Fruit fly (Drosophila melanogaster): ENCODE measurements around the gene wts.
A peak's percentile ranks its signal among the peaks of the same experiment; 100 is the strongest.

The wts gene

DNA sequence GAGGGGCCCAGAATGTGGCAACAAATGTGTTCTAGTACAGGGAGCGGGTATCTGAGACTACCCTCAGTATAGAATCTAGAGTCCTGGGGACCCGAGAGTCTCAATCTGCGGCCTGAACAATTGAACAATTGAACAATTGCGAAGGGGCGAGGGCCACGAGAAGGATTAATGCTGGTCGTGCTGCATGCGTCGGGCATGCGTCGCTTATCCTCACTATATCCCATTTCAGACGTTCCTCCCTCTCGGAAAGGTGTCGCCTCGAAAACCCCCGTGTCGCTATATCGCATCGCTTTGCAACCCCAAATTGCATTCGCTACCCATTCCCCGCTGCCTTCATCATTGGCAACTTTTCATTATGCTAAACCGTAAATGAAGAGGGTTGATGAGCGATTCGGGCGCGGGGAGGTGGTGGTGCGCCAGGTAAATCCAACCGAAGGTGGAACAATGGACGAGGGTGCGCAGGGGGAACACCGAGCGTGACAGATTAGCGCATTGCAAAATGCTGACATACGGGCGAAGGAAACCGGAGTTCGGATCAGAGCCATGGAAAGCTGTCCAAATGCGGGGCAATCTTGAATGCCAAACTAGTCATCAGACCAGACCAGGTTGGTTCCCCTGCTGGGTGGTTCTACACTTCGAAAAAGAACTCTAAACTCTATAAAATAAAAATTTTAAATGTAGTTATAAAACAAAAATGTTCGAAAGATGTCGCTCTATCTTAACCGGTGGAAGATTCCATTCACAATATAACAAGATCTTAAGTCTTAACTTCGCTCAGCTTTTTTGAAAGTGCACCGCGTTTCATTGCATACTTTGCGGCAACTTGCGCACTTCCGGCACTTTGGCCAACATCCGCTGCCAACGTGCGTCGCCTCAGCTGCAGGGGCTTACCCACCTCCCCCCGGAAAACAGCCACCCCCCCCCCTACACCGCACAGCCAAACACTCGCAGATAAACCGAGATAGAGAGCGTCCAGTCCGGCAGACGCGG lies 47.4 kb downstream of the wts start:
- TF ChIP-seq CG33017 (tag; optimal IDR thresholded peaks at IDR 0.05) (no peak), CG5204 (GFP tag; optimal IDR thresholded peaks at IDR 0.05) (no peak), Mnt (GFP tag; optimal IDR thresholded peaks at IDR 0.05) (no peak), CG12768 (GFP tag; optimal IDR thresholded peaks at IDR 0.05) (no peak), Clk (GFP tag; optimal IDR thresholded peaks at IDR 0.05) (no peak), cnc (optimal IDR thresholded peaks at IDR 0.05) (no peak), toe (GFP tag; optimal IDR thresholded peaks at IDR 0.05) (no peak), CG11617 (GFP tag; optimal IDR thresholded peaks at IDR 0.05) (no peak), cic (GFP tag; optimal IDR thresholded peaks at IDR 0.05) (no peak), kay (GFP tag; ENCODE audit: borderline replicate concordance) (no peak), bab1 (GFP tag; optimal IDR thresholded peaks at IDR 0.05) (no peak), CG1620 (GFP tag; optimal IDR thresholded peaks at IDR 0.05) (no peak), Hr96 (GFP tag; optimal IDR thresholded peaks at IDR 0.05) (no peak), CG7101 (tag; optimal IDR thresholded peaks at IDR 0.05) (no peak), pad (GFP tag; optimal IDR thresholded peaks at IDR 0.05) (no peak), Crg-1 (GFP tag; optimal IDR thresholded peaks at IDR 0.05) (no peak), tj (GFP tag; optimal IDR thresholded peaks at IDR 0.05) (no peak)

DNA sequence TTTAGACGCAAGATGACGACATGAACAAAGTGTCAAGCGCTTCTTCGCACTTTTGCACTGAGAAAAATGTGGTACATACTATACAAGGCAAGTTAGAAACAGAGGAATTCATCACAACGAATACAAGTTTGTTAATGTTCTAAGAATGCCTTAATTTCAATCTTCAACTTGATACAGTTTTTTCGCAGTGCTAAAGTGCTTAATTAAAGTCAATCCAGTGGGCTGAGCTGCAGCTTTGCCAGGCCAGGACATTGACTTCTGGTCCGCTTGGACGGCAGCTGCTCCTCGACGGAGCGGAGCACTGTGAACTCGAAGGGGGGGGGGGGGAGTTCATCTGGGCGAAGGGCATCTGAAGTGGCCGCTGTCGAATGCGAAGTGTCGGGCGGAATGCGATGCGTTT lies 50.2 kb downstream of the wts start:
- TF ChIP-seq toe (GFP tag; optimal IDR thresholded peaks at IDR 0.05) (no peak), CG33017 (tag; optimal IDR thresholded peaks at IDR 0.05) (no peak), CG14711 (tag; optimal IDR thresholded peaks at IDR 0.05) (no peak), Crg-1 (GFP tag; optimal IDR thresholded peaks at IDR 0.05) (no peak), CG7045 (GFP tag; optimal IDR thresholded peaks at IDR 0.05) (no peak), CG7101 (tag; optimal IDR thresholded peaks at IDR 0.05) (no peak), cic (GFP tag; optimal IDR thresholded peaks at IDR 0.05) (no peak), CG1620 (GFP tag; optimal IDR thresholded peaks at IDR 0.05) (no peak), Clk (GFP tag; optimal IDR thresholded peaks at IDR 0.05) (no peak), bab1 (GFP tag; optimal IDR thresholded peaks at IDR 0.05) (no peak), kay (GFP tag; ENCODE audit: borderline replicate concordance) (no peak), CG11617 (GFP tag; optimal IDR thresholded peaks at IDR 0.05) (no peak), cnc (optimal IDR thresholded peaks at IDR 0.05) (no peak), tj (GFP tag; optimal IDR thresholded peaks at IDR 0.05) (no peak), pad (GFP tag; optimal IDR thresholded peaks at IDR 0.05) (no peak), ovo (GFP tag; optimal IDR thresholded peaks at IDR 0.05) (no peak), CG5204 (GFP tag; optimal IDR thresholded peaks at IDR 0.05) (no peak), CG12768 (GFP tag; optimal IDR thresholded peaks at IDR 0.05) (no peak), Mnt (GFP tag; optimal IDR thresholded peaks at IDR 0.05) (no peak)

DNA sequence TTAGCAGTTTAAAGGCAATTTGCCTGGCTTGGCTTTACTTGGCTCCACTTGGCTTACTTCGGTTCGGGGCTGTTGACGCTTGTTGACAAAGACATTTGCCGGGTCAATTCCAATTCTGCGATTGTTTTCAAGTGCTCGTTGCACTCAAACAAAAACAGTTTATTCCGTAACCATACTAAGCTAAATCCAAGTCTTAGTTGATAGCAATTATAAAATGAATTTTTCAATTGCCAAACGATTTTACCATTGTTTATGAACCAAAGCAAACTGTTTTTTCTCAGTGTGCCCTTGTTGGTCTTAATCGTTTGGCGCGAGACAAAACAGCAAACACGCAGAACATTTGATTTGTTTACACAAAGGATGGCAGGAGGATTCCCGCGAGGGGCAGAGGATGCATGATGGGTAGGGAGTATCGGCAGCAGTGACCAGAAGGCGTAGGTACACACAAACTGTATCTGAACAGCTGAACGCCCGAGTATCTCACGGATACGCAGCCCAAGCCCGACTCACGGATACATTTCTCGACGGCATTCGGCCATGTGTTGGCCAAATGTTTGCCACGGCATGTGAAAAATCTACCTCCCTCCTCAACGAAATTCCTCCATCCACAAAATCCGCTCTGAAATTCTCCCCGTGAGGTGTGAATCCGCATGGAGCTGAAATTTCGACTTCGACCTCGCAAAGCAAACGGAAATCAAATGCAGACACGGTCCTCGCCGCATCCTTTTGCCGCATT lies 51.8 kb downstream of the wts start:
- no peak for TF ChIP-seq ovo (GFP tag; optimal IDR thresholded peaks at IDR 0.05)
- TF ChIP-seq CG7045 (GFP tag; optimal IDR thresholded peaks at IDR 0.05) = no peak
- no peak for TF ChIP-seq Clk (GFP tag; optimal IDR thresholded peaks at IDR 0.05)
- no peak for TF ChIP-seq toe (GFP tag; optimal IDR thresholded peaks at IDR 0.05)
- TF ChIP-seq CG33017 (tag; optimal IDR thresholded peaks at IDR 0.05) = no peak
- no peak for TF ChIP-seq CG14711 (tag; optimal IDR thresholded peaks at IDR 0.05)
- TF ChIP-seq CG5204 (GFP tag; optimal IDR thresholded peaks at IDR 0.05) = no peak
- no peak for TF ChIP-seq cnc (optimal IDR thresholded peaks at IDR 0.05)
- TF ChIP-seq CG1620 (GFP tag; optimal IDR thresholded peaks at IDR 0.05) = no peak
- no peak for TF ChIP-seq kay (GFP tag; ENCODE audit: borderline replicate concordance)

DNA sequence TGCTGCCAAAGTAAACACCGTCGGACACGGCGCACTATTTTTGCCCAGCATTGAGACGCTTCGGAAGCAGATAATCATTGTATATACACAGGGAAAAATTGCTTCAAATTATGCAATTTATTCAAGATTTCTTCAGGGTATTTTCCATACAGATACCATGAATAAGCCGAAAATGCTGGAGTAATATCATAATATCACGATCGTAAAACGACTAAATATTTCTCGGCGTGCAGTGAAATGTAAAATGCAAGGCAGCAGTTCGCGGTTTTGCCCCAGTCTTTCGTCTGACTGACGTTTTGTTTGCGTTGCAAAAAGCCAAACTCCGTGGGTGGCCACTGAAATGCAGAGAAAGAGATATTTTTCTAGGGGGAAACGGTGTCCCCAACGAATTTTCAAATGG lies 55.5 kb downstream of the wts start:
- TF ChIP-seq CG33017 (tag; optimal IDR thresholded peaks at IDR 0.05) (no peak), tj (GFP tag; optimal IDR thresholded peaks at IDR 0.05) (peak; percentile 80), bab1 (GFP tag; optimal IDR thresholded peaks at IDR 0.05) (peak; percentile 76)

DNA sequence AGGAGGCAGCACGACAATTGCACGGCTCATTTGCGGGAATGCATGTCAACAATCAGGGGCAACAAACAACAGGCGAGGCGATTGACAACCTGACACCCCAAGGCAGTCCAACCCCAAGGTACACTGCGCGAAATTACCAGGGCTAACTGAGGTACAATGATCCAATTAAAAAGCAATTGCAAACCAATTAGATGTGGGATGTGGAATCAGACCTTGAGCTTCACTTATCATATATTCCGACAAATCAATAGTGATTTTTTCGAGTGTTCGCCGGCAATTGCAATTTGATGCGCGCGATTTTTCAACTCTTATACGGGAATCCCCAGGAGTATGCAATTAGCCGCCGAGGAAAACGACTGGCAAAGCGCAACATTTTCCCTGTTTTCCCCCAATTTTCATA lies 59.4 kb downstream of the wts start:
- TF ChIP-seq pad (GFP tag; optimal IDR thresholded peaks at IDR 0.05) (no peak), cic (GFP tag; optimal IDR thresholded peaks at IDR 0.05) (no peak), Clk (GFP tag; optimal IDR thresholded peaks at IDR 0.05) (no peak), cnc (optimal IDR thresholded peaks at IDR 0.05) (no peak), tj (GFP tag; optimal IDR thresholded peaks at IDR 0.05) (no peak), Hr96 (GFP tag; optimal IDR thresholded peaks at IDR 0.05) (no peak), CG1620 (GFP tag; optimal IDR thresholded peaks at IDR 0.05) (no peak), CG33017 (tag; optimal IDR thresholded peaks at IDR 0.05) (no peak), bab1 (GFP tag; optimal IDR thresholded peaks at IDR 0.05) (no peak), CG14711 (tag; optimal IDR thresholded peaks at IDR 0.05) (no peak), CG11617 (GFP tag; optimal IDR thresholded peaks at IDR 0.05) (no peak), Crg-1 (GFP tag; optimal IDR thresholded peaks at IDR 0.05) (no peak), Mnt (GFP tag; optimal IDR thresholded peaks at IDR 0.05) (no peak), CG12768 (GFP tag; optimal IDR thresholded peaks at IDR 0.05) (no peak), toe (GFP tag; optimal IDR thresholded peaks at IDR 0.05) (no peak), CG7045 (GFP tag; optimal IDR thresholded peaks at IDR 0.05) (no peak), CG7101 (tag; optimal IDR thresholded peaks at IDR 0.05) (no peak), ovo (GFP tag; optimal IDR thresholded peaks at IDR 0.05) (no peak), kay (GFP tag; ENCODE audit: borderline replicate concordance) (no peak)

Data from whole organism, adult.